Comparison of ENCODE assay signal across 5 worm cellular contexts in genomic region chrIV:8175686-8176532, ce11.
A peak's percentile ranks its signal among the peaks of the same experiment; 100 is the strongest.
TF ChIP-seq lines count a peak whose summit lies in the region.

TSS of gene pct-1 (plus strand) at chrIV:8176482.

TF ChIP-seq in whole organism, L1 larva, 84 proteins besides CTCF, POLR2A, EP300 and RAD21:
- TF ChIP-seq nhr-85 (tag; lab: Kevin White, UChicago) (peak; percentile 63), lsy-2 (tag; optimal IDR thresholded peaks at IDR 0.05; lab: Kevin White, UChicago) (no peak), jun-1 (tag; optimal IDR thresholded peaks at IDR 0.05; lab: Kevin White, UChicago) (no peak), skn-1 (tag; optimal IDR thresholded peaks at IDR 0.05; lab: Kevin White, UChicago) (no peak), unc-130 (tag; optimal IDR thresholded peaks at IDR 0.05; lab: Kevin White, UChicago) (no peak), lin-14 (GFP tag; optimal IDR thresholded peaks at IDR 0.05; lab: Kevin White, UChicago) (peak; percentile 33), egl-27 (tag; optimal IDR thresholded peaks at IDR 0.05; lab: Kevin White, UChicago) (no peak), nhr-90 (tag; optimal IDR thresholded peaks at IDR 0.05; lab: Kevin White, UChicago; ENCODE audit: poor library complexity) (no peak), nhr-84 (tag; optimal IDR thresholded peaks at IDR 0.05; lab: Kevin White, UChicago) (no peak), snpc-4 (tag; optimal IDR thresholded peaks at IDR 0.05; lab: Kevin White, UChicago) (no peak)

TF ChIP-seq in whole organism, L3 larva, 47 proteins besides CTCF, POLR2A, EP300 and RAD21:
- TF ChIP-seq elt-1 (tag; optimal IDR thresholded peaks at IDR 0.05; lab: Kevin White, UChicago) (peak; percentile 82), R02D3.7 (tag; optimal IDR thresholded peaks at IDR 0.05; lab: Kevin White, UChicago) (no peak)

TF ChIP-seq in whole organism, L4 larva, 104 proteins besides CTCF, POLR2A, EP300 and RAD21:
- TF ChIP-seq unc-62 (GFP tag; optimal IDR thresholded peaks at IDR 0.05 in 1 of 2; lab: Kevin White, UChicago) (peak in 1 of 2 experiments; percentile 82), unc-62 (tag; optimal IDR thresholded peaks at IDR 0.05; lab: Kevin White, UChicago) (no peak), lin-39 (tag; optimal IDR thresholded peaks at IDR 0.05; lab: Kevin White, UChicago) (no peak), unc-39 (tag; optimal IDR thresholded peaks at IDR 0.05; lab: Kevin White, UChicago) (no peak), attf-4 (tag; optimal IDR thresholded peaks at IDR 0.05; lab: Kevin White, UChicago) (no peak), F10B5.3 (tag; optimal IDR thresholded peaks at IDR 0.05; lab: Kevin White, UChicago) (no peak), Y48G9A.11 (GFP tag; IDR thresholded peaks at IDR 0.05; lab: Robert Waterston, UW) (no peak), mxl-3 (GFP tag; optimal IDR thresholded peaks at IDR 0.05; lab: Kevin White, UChicago) (no peak), aha-1 (tag; lab: Kevin White, UChicago) (peak; percentile 2)
TF ChIP-seq in whole organism, L4 larva: peak in this region for 2.

TF ChIP-seq in whole organism, late embryonic, 69 proteins besides CTCF, POLR2A, EP300 and RAD21:
- TF ChIP-seq ceh-14 (tag; optimal IDR thresholded peaks at IDR 0.05; lab: Kevin White, UChicago) (no peak), ceh-31 (tag; optimal IDR thresholded peaks at IDR 0.05; lab: Kevin White, UChicago) (peak; percentile 11), unc-42 (tag; optimal IDR thresholded peaks at IDR 0.05; lab: Kevin White, UChicago) (peak; percentile 5)

TF ChIP-seq in whole organism, mixed stage, embryonic, 35 proteins besides CTCF, POLR2A, EP300 and RAD21:
- TF ChIP-seq blmp-1 (tag; optimal IDR thresholded peaks at IDR 0.05; lab: Kevin White, UChicago), result no peak
- no peak for TF ChIP-seq mab-5 (tag; optimal IDR thresholded peaks at IDR 0.05; lab: Kevin White, UChicago)
- TF ChIP-seq unc-62 (GFP tag; optimal IDR thresholded peaks at IDR 0.05; lab: Kevin White, UChicago), result no peak
- TF ChIP-seq ces-1 (GFP tag; optimal IDR thresholded peaks at IDR 0.05; lab: Kevin White, UChicago), result peak; percentile 69

Comparison
In these comparisons a context has a peak if more than half of its experiments do, and no peak if none do; other contexts are left out.
1. Of the 29 proteins assayed by ChIP-seq in both whole organism, L4 larva and whole organism, L1 larva: peak only in whole organism, L4 larva: aha-1; only in whole organism, L1 larva: none; in both: none; in neither: 27; mixed calls (peak in some experiments, not most) for 1.